Worm (Caenorhabditis elegans) whole organism, young adult: ENCODE data around the gene C27F2.4.

Experiments
- F57C9.4 ChIP-seq: sonication (generic microtip); optimal IDR thresholded peaks from 2 replicates; lab custom pipeline; 2017; ENCODE audit warnings: mild to moderate bottlenecking, missing genetic modification characterization, missing compliant biosample characterization
- K11D2.4 ChIP-seq: fragments of 200-800 bp; sonication (Bioruptor generic); IDR thresholded peaks from 2 replicates; pipeline ENCODE4 v1.3.6; 2022; ENCODE audit warnings: missing genetic modification reagents, missing genetic modification characterization, missing compliant biosample characterization
- Y67H2A.10 ChIP-seq: fragments of 200-800 bp; sonication (Bioruptor generic); conservative IDR thresholded peaks from 2 replicates; pipeline ENCODE4 v1.3.6; 2022; ENCODE audit warnings: missing genetic modification reagents, missing genetic modification characterization, missing compliant biosample characterization
- ama-1 ChIP-seq, 3 experiments: fragments of 150-350 bp in 1 of 3; sonication (generic microtip) in 2 of 3; optimal IDR thresholded peaks; 2 replicates each; lab custom pipeline; 2014 to 2018; ENCODE audit warnings: missing biosample characterization in 2 of 3, missing genetic modification characterization in 2 of 3, missing genetic modification reagents in 2 of 3
- him-1 ChIP-seq: sonication (generic microtip); optimal IDR thresholded peaks from 2 replicates; lab custom pipeline; 2016; ENCODE audit warnings: missing genotype, missing genetic modification reagents, missing genetic modification characterization, missing compliant biosample characterization
- nhr-120 ChIP-seq: fragments of 200-800 bp; sonication (Bioruptor generic); IDR thresholded peaks from 2 replicates; pipeline ENCODE4 v1.3.6; 2022; ENCODE audit warnings: missing genetic modification characterization, missing compliant biosample characterization
- pha-4 ChIP-seq: fragments of 150-350 bp; sonication (generic microtip); optimal IDR thresholded peaks from 2 replicates; lab custom pipeline; 2014; ENCODE audit warnings: missing biosample characterization, missing genetic modification reagents, missing genetic modification characterization
- rec-8 ChIP-seq, 2 experiments: sonication (generic microtip); optimal IDR thresholded peaks; 2 replicates each; lab custom pipeline; 2016; ENCODE audit warnings: mild to moderate bottlenecking in 2 of 2, missing genetic modification characterization in 2 of 2, missing genetic modification reagents in 2 of 2, missing genotype in 2 of 2, missing biosample characterization in 1 of 2, missing compliant biosample characterization in 1 of 2, moderate library complexity in 1 of 2
- unc-130 ChIP-seq: sonication (generic microtip); optimal IDR thresholded peaks from 2 replicates; lab custom pipeline; 2016; ENCODE audit warnings: missing genetic modification reagents, missing genetic modification characterization, missing compliant biosample characterization

- TF ChIP-seq ama-1 (optimal IDR thresholded peaks at IDR 0.05; lab: Kevin White, UChicago), result no peak
- TF ChIP-seq ama-1 (GFP tag; optimal IDR thresholded peaks at IDR 0.05; lab: Kevin White, UChicago), result no peak
- TF ChIP-seq K11D2.4, result no peak
- TF ChIP-seq him-1, result peak; percentile 5
- no peak for TF ChIP-seq unc-130 (GFP tag; lab: Kevin White, UChicago)
- TF ChIP-seq rec-8 (tag; optimal IDR thresholded peaks at IDR 0.05; lab: Kevin White, UChicago), result no peak
- TF ChIP-seq pha-4 (tag; lab: Kevin White, UChicago), result no peak
- TF ChIP-seq Y67H2A.10 (GFP tag; lab: Robert Waterston, UW), result no peak
- no peak for TF ChIP-seq F57C9.4 (tag; lab: Kevin White, UChicago)
- no peak for TF ChIP-seq nhr-120 (GFP tag; lab: Robert Waterston, UW)
Measured at ce11 chrIII:4947352-4947751, 12.8 kb downstream of the C27F2.4 start.
